Worm (Caenorhabditis elegans) whole organism, L2 larva: ENCODE data around the gene C18C4.7.

Experiments
- C34F6.9 ChIP-seq: fragments of 150-350 bp; optimal IDR thresholded peaks from 2 replicates; lab custom pipeline; 2014; ENCODE audit warnings: missing biosample characterization, missing genetic modification characterization
- R02D3.7 ChIP-seq: fragments of 150-350 bp; optimal IDR thresholded peaks from 2 replicates; lab custom pipeline; 2014; ENCODE audit warnings: missing biosample characterization, missing genetic modification characterization
- Y55F3AM.14 ChIP-seq: fragments of 200-800 bp; sonication (Bioruptor generic); optimal IDR thresholded peaks from 2 replicates; lab custom pipeline; 2018; ENCODE audit warnings: mild to moderate bottlenecking, missing genetic modification characterization, missing compliant biosample characterization
- ZK546.5 ChIP-seq: sonication (generic microtip); optimal IDR thresholded peaks from 2 replicates; lab custom pipeline; 2017; ENCODE audit warnings: missing biosample characterization, missing genetic modification characterization
- alr-1 ChIP-seq: fragments of 150-350 bp; optimal IDR thresholded peaks from 2 replicates; lab custom pipeline; 2014; ENCODE audit warnings: missing biosample characterization, missing genetic modification characterization
- aly-2 ChIP-seq: fragments of 150-350 bp; optimal IDR thresholded peaks from 2 replicates; lab custom pipeline; 2014; ENCODE audit warnings: missing biosample characterization, missing genetic modification characterization
- ama-1 ChIP-seq: fragments of 150-350 bp; optimal IDR thresholded peaks from 2 replicates; lab custom pipeline; 2018; ENCODE audit warnings: inconsistent platforms
- blmp-1 ChIP-seq: sonication (generic microtip); optimal IDR thresholded peaks from 2 replicates; lab custom pipeline; 2017; ENCODE audit warnings: missing genetic modification characterization, mild to moderate bottlenecking, missing compliant biosample characterization, antibody characterized with exemption, moderate library complexity; ENCODE audit not compliant: insufficient read depth
- ceh-16 ChIP-seq: fragments of 150-350 bp; optimal IDR thresholded peaks from 2 replicates; lab custom pipeline; 2014; ENCODE audit warnings: missing biosample characterization, missing genetic modification characterization
- crh-2 ChIP-seq: sonication (generic microtip); optimal IDR thresholded peaks from 2 replicates; lab custom pipeline; 2017; ENCODE audit warnings: missing biosample characterization, missing genetic modification characterization
- dmd-4 ChIP-seq: sonication (generic microtip); optimal IDR thresholded peaks from 2 replicates; lab custom pipeline; 2017; ENCODE audit warnings: missing biosample characterization, missing genetic modification characterization
- egl-27 ChIP-seq: sonication (generic microtip); optimal IDR thresholded peaks from 3 replicates; lab custom pipeline; 2017; ENCODE audit warnings: missing biosample characterization, missing genetic modification reagents, missing genetic modification characterization
- elt-1 ChIP-seq: fragments of 150-350 bp; optimal IDR thresholded peaks from 2 replicates; lab custom pipeline; 2014; ENCODE audit warnings: missing biosample characterization, missing genetic modification characterization
- elt-3 ChIP-seq: sonication (generic microtip); optimal IDR thresholded peaks from 2 replicates; lab custom pipeline; 2017; ENCODE audit warnings: missing biosample characterization, missing genetic modification characterization
- fos-1 ChIP-seq: fragments of 150-350 bp; optimal IDR thresholded peaks from 2 replicates; lab custom pipeline; 2014; ENCODE audit warnings: missing biosample characterization, missing genetic modification characterization
- gmeb-1 ChIP-seq: fragments of 150-350 bp; optimal IDR thresholded peaks from 2 replicates; lab custom pipeline; 2014; ENCODE audit warnings: missing biosample characterization, missing genetic modification characterization
- lin-11 ChIP-seq: fragments of 150-350 bp; sonication (generic microtip); optimal IDR thresholded peaks from 2 replicates; lab custom pipeline; 2014; ENCODE audit warnings: missing biosample characterization, missing genetic modification characterization, inconsistent platforms, mixed read lengths
- lin-13 ChIP-seq: fragments of 150-350 bp; optimal IDR thresholded peaks from 2 replicates; lab custom pipeline; 2014; ENCODE audit warnings: missing biosample characterization, missing genetic modification reagents, missing genetic modification characterization
- lin-39 ChIP-seq: fragments of 150-350 bp; optimal IDR thresholded peaks from 2 replicates; lab custom pipeline; 2014; ENCODE audit warnings: missing biosample characterization, missing genetic modification reagents, missing genetic modification characterization
- mab-5 ChIP-seq: fragments of 150-350 bp; optimal IDR thresholded peaks from 2 replicates; lab custom pipeline; 2014; ENCODE audit warnings: missing biosample characterization, missing genetic modification characterization
- nhr-10 ChIP-seq: sonication (generic microtip); optimal IDR thresholded peaks from 2 replicates; lab custom pipeline; 2017; ENCODE audit warnings: missing biosample characterization, missing genetic modification characterization
- nhr-11 ChIP-seq: fragments of 150-350 bp; optimal IDR thresholded peaks from 2 replicates; lab custom pipeline; 2014; ENCODE audit warnings: missing biosample characterization, missing genetic modification characterization
- nhr-129 ChIP-seq: fragments of 150-350 bp; optimal IDR thresholded peaks from 2 replicates; lab custom pipeline; 2014; ENCODE audit warnings: missing biosample characterization, missing genetic modification characterization
- nhr-237 ChIP-seq: fragments of 150-350 bp; optimal IDR thresholded peaks from 2 replicates; lab custom pipeline; 2014; ENCODE audit warnings: missing biosample characterization, missing genetic modification characterization
- nhr-25 ChIP-seq: fragments of 150-350 bp; sonication (generic microtip); optimal IDR thresholded peaks from 3 replicates; lab custom pipeline; 2014; ENCODE audit warnings: missing biosample characterization, missing genetic modification characterization
- nhr-6 ChIP-seq: fragments of 150-350 bp; optimal IDR thresholded peaks from 2 replicates; lab custom pipeline; 2014; ENCODE audit warnings: missing biosample characterization, missing genetic modification characterization
- nhr-77 ChIP-seq: fragments of 150-350 bp; optimal IDR thresholded peaks from 2 replicates; lab custom pipeline; 2014; ENCODE audit warnings: missing biosample characterization, missing genetic modification characterization
- peb-1 ChIP-seq: fragments of 150-350 bp; optimal IDR thresholded peaks from 2 replicates; lab custom pipeline; 2014; ENCODE audit warnings: missing biosample characterization, missing genetic modification characterization
- sem-4 ChIP-seq: fragments of 150-350 bp; optimal IDR thresholded peaks from 2 replicates; lab custom pipeline; 2014; ENCODE audit warnings: missing biosample characterization, missing genetic modification reagents, missing genetic modification characterization
- skn-1 ChIP-seq: sonication (generic microtip); optimal IDR thresholded peaks from 2 replicates; lab custom pipeline; 2017; ENCODE audit warnings: missing biosample characterization, missing genetic modification characterization
- sma-3 ChIP-seq: sonication (generic microtip); optimal IDR thresholded peaks from 2 replicates; lab custom pipeline; 2016; ENCODE audit warnings: missing genetic modification reagents, missing genetic modification characterization, missing compliant biosample characterization
- sma-9 ChIP-seq, 2 experiments: fragments of 150-350 bp in 1 of 2; sonication (generic microtip) in 1 of 2; optimal IDR thresholded peaks; 2 replicates each; lab custom pipeline; 2014 to 2016; ENCODE audit warnings: missing genetic modification characterization in 2 of 2, mild to moderate bottlenecking in 1 of 2, missing biosample characterization in 1 of 2, missing compliant biosample characterization in 1 of 2, missing genetic modification reagents in 1 of 2, moderate library complexity in 1 of 2
- snpc-4 ChIP-seq: fragments of 150-350 bp; optimal IDR thresholded peaks from 2 replicates; lab custom pipeline; 2014; ENCODE audit warnings: missing biosample characterization, missing genetic modification characterization
- unc-62 ChIP-seq: fragments of 150-350 bp; optimal IDR thresholded peaks from 2 replicates; lab custom pipeline; 2014; ENCODE audit warnings: missing biosample characterization, missing genetic modification reagents, missing genetic modification characterization
- ztf-1 ChIP-seq: fragments of 200-800 bp; sonication (Bioruptor generic); conservative IDR thresholded peaks from 2 replicates; pipeline ENCODE4 v1.3.6; 2022; ENCODE audit warnings: missing genetic modification characterization, missing compliant biosample characterization
- ztf-11 ChIP-seq: sonication (generic microtip); optimal IDR thresholded peaks from 2 replicates; lab custom pipeline; 2017; ENCODE audit warnings: missing biosample characterization, missing genetic modification characterization

Gene C18C4.7

ce11 chrV:5521735-5522241, 45.2 kb downstream of the C18C4.7 start, which contains the start of gene hir-1:
Gene hir-1, plus strand, starts transcription at chrV:5522139.
- TF ChIP-seq nhr-25 (no peak), crh-2 (tag; lab: Kevin White, UChicago) (no peak), blmp-1 (tag; lab: Kevin White, UChicago) (peak; percentile 30), sem-4 (no peak), C34F6.9 (tag; lab: Kevin White, UChicago) (no peak), ztf-1 (GFP tag; lab: Robert Waterston, UW) (no peak), unc-62 (GFP tag; lab: Kevin White, UChicago) (no peak), snpc-4 (tag; lab: Kevin White, UChicago) (no peak), Y55F3AM.14 (GFP tag; lab: Kevin White, UChicago) (no peak), ama-1 (lab: Kevin White, UChicago) (no peak), peb-1 (tag; lab: Kevin White, UChicago) (no peak), sma-3 (GFP tag; lab: Kevin White, UChicago) (peak; percentile 24), sma-9 (GFP tag; optimal IDR thresholded peaks at IDR 0.05; lab: Kevin White, UChicago) (no peak), sma-9 (tag; optimal IDR thresholded peaks at IDR 0.05; lab: Kevin White, UChicago) (no peak), dmd-4 (tag; lab: Kevin White, UChicago) (no peak), lin-39 (tag; lab: Kevin White, UChicago) (no peak), aly-2 (tag; lab: Kevin White, UChicago) (no peak), nhr-6 (no peak), R02D3.7 (tag; lab: Kevin White, UChicago) (no peak), ztf-11 (no peak), nhr-129 (tag; lab: Kevin White, UChicago) (peak; percentile 19), elt-1 (tag; lab: Kevin White, UChicago) (no peak), gmeb-1 (tag; lab: Kevin White, UChicago) (no peak), ZK546.5 (tag; lab: Kevin White, UChicago) (no peak), fos-1 (peak; percentile 47), lin-11 (no peak), alr-1 (tag; lab: Kevin White, UChicago) (no peak), lin-13 (no peak), nhr-10 (tag; lab: Kevin White, UChicago) (no peak), nhr-77 (no peak), skn-1 (no peak), nhr-11 (tag; lab: Kevin White, UChicago) (no peak), ceh-16 (no peak), mab-5 (no peak), elt-3 (tag; lab: Kevin White, UChicago) (no peak), nhr-237 (tag; lab: Kevin White, UChicago) (no peak), egl-27 (tag; lab: Kevin White, UChicago) (no peak)

DNA sequence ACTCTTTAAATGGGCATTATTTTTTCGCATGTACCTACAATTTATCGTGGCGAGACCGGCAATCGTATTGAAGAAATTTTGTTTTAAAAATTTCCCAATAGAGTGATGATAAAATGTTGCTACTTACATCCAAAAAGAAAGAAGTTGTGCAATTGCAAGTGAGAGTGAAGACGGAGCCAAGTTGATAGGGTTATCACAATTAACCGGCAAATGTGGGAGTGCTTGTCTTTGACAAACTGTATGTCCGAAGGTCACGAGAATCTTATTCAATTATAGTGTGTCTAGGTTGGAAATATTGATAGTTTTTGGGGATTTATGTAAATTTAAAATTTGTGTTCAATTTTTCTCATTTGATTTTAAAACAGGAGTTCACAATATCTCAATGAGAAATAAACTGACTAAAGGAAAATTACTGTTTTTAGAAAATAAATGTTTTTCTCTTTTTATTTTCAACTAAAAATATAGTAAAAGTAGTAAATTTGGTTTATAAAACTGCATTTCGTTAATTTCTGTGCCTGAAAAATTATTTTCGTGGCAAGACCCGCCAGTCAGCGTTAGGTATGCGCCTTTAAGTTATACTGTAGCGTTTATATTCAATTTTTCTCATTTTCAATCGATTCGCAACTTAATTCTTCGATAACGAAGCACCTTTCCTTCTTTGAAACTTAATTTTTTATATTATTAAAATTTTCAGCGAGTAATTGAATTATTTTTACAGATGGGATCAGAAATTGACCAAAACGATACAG, 53.2 kb downstream of the C18C4.7 start, which contains the start of the genes hpo-15 and mms-19:
hpo-15 (minus strand) TSS at position 201 of the 749 bp plus-strand sequence.
mms-19 (plus strand) TSS at position 719 of the 749 bp plus-strand sequence.
- TF ChIP-seq ztf-11 (no peak), fos-1 (peak; percentile 19)

- TF ChIP-seq alr-1 (tag; lab: Kevin White, UChicago) (no peak), nhr-237 (tag; lab: Kevin White, UChicago) (no peak), blmp-1 (tag; lab: Kevin White, UChicago) (no peak), fos-1 (peak; percentile 67), snpc-4 (tag; lab: Kevin White, UChicago) (no peak), crh-2 (tag; lab: Kevin White, UChicago) (peak; percentile 3), sma-9 (GFP tag; optimal IDR thresholded peaks at IDR 0.05; lab: Kevin White, UChicago) (peak; percentile 67), sma-9 (tag; optimal IDR thresholded peaks at IDR 0.05; lab: Kevin White, UChicago) (no peak), nhr-129 (tag; lab: Kevin White, UChicago) (no peak)
- TF ChIP-seq, all 48 proteins: peak for 3
These were observed 54.5 kb downstream of the C18C4.7 start for ce11 chrV:5512559-5512958.
